Worm (Caenorhabditis elegans): ENCODE data around the gene btf-1.

DNA sequence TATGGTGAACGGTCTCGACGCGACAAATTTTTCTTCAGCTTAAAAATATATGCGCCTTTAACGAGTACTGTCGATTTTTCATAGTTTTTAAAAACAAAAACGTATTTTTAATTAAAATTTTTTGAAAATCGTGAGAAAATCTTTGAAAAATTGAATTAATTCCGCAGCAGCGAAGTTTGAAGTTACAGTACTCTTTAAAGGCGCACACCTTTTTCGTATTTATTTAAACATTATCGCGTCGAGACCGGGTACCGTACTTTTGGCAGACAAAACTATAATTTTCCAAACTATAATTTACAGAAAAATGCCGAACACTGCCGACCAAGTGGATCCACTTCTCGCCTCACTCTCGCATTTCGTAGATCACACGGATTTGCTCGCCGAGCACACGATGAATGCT, 15.8 kb downstream of the btf-1 start, which contains the start of gene F15D4.2:
- TF ChIP-seq nhr-11 (tag; optimal IDR thresholded peaks at IDR 0.05) (no peak), nhr-41 (GFP tag; IDR thresholded peaks at IDR 0.05) (no peak), fos-1 (tag; optimal IDR thresholded peaks at IDR 0.05) (no peak), ZK337.2 (GFP tag; IDR thresholded peaks at IDR 0.05) (no peak), unc-62 (GFP tag; optimal IDR thresholded peaks at IDR 0.05 in 1 of 2) (no peak), unc-62 (tag; optimal IDR thresholded peaks at IDR 0.05) (no peak), F49E8.2 (tag; optimal IDR thresholded peaks at IDR 0.05; ENCODE audit: borderline replicate concordance) (no peak), pqm-1 (tag; optimal IDR thresholded peaks at IDR 0.05) (no peak), lin-13 (GFP tag; optimal IDR thresholded peaks at IDR 0.05) (no peak), ceh-62 (tag; optimal IDR thresholded peaks at IDR 0.05) (no peak), mdt-29 (GFP tag; IDR thresholded peaks at IDR 0.05) (no peak), snpc-1.2 (GFP tag; IDR thresholded peaks at IDR 0.05) (no peak), pha-4 (GFP tag; IDR thresholded peaks at IDR 0.05) (no peak), pha-4 (tag; optimal IDR thresholded peaks at IDR 0.05) (no peak), mdl-1 (tag; optimal IDR thresholded peaks at IDR 0.05) (no peak)

All from whole organism, L4 larva.